Worm (Caenorhabditis elegans): ENCODE results near the gene srh-185.
A peak's percentile ranks its signal among the peaks of the same experiment; 100 is the strongest.

Gene srh-185

DNA sequence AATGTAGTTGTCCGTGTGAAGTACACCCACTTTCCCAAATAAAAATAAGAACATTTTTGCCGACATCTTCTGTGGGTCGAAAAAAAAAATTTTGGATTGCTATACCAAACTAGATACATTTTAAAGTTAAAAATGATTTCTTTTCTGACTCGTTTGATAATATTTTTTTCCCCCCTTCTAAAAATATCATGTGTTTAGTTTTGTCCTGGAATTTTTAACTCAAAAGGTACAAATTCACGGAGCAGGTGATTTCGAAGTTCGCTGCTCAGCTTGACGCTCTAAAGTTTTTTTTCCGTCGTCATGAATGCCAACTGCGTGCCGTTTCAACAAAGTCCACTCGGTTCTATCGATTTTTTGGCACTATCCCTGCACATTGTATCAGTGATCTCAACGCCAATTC, at the start of gene srh-185:
Gene srh-185, plus strand, starts transcription at position 301 of the 400 bp plus-strand sequence.
- no peak for TF ChIP-seq lin-40 (tag; optimal IDR thresholded peaks at IDR 0.05)
- TF ChIP-seq let-607 (tag; optimal IDR thresholded peaks at IDR 0.05): no peak
- TF ChIP-seq lag-1 (GFP tag; IDR thresholded peaks at IDR 0.05): no peak
- no peak for TF ChIP-seq nhr-120 (GFP tag; IDR thresholded peaks at IDR 0.05)

DNA sequence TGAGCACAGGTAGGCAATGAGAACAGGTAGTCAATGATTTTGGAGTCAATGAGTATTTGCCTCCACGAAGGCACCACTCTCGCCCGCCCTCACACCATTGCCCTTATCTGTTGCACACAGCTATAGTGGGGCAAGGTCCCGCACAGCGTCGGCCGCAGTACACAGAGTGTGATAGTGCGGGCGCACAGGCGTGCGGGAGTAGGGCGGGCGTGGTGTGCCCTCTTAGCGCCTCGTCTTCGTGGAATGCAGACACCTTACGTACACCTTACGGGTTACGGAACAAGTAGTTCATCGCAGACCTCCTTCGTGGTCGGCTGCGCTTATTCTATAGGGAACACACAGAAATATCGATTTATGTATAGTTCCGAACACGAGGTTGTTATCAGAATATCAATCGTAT, 48.1 kb upstream of the srh-185 start:
- no peak for TF ChIP-seq dox-1 (GFP tag; IDR thresholded peaks at IDR 0.05)
- TF ChIP-seq ceh-27 (GFP tag; optimal IDR thresholded peaks at IDR 0.05): no peak
- peak; percentile 67 for TF ChIP-seq zfh-2 (GFP tag; conservative IDR thresholded peaks at IDR 0.05)
- TF ChIP-seq ztf-26 (tag; optimal IDR thresholded peaks at IDR 0.05): no peak

DNA sequence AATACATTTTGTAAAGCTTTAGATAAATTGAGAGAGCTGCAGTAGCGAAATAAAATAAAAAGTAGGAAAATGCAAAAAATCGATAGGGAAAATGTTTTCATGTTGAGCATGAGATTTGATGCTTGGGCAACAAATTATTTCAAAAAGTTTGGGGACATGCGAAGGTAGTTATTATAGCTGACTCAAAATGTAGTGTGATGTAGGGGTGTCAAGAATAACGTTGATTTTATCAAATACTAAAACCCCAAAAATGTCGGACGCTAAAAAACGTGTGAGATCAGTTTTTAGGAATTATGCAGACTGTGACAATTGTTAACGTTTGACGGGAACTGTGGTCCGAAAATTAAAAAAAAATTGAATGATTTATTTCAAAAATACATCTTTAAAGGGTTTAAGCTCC, 44.7 kb upstream of the srh-185 start, which contains the start of gene irld-12:
Gene irld-12, minus strand, starts transcription at position 101 of the 400 bp plus-strand sequence.
- no peak for TF ChIP-seq Y53F4B.3 (GFP tag; IDR thresholded peaks at IDR 0.05)
- no peak for TF ChIP-seq ceh-27 (GFP tag; optimal IDR thresholded peaks at IDR 0.05)
- TF ChIP-seq K11D2.4 (GFP tag; IDR thresholded peaks at IDR 0.05): no peak
- no peak for TF ChIP-seq pbrm-1 (GFP tag; IDR thresholded peaks at IDR 0.05)
- TF ChIP-seq F57A8.1 (GFP tag; optimal IDR thresholded peaks at IDR 0.05): no peak
- TF ChIP-seq egrh-3 (GFP tag; IDR thresholded peaks at IDR 0.05): no peak
- no peak for TF ChIP-seq die-1 (tag; optimal IDR thresholded peaks at IDR 0.05)
- TF ChIP-seq lin-26 (GFP tag; IDR thresholded peaks at IDR 0.05): no peak
- no peak for TF ChIP-seq lir-1 (GFP tag; conservative IDR thresholded peaks at IDR 0.05)
- no peak for TF ChIP-seq F10E7.11 (tag; optimal IDR thresholded peaks at IDR 0.05)
- TF ChIP-seq ztf-3 (GFP tag; optimal IDR thresholded peaks at IDR 0.05): no peak
- no peak for TF ChIP-seq ztf-22 (GFP tag; optimal IDR thresholded peaks at IDR 0.05)
- TF ChIP-seq hlh-26 (GFP tag; conservative IDR thresholded peaks at IDR 0.05): no peak

DNA sequence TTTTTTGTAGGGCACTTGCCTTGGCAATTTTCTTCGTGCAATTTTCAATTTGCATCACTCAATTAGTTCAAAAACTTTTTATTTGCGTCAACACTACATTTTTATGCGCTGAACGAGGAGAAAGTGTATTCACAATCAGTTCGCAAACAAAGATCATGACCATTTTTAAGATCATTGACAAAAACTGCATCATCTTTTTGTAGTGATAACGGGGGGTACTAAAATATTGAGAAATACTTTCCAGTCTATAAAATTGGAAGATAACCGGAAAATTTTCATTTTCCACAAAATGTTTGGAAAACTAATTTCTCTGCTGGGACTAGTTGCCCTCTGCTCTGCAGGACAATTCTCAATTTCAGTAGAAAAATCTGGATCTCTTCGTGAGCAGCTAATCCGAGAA, 41.8 kb upstream of the srh-185 start, which contains the start of gene asp-8:
Gene asp-8, plus strand, starts transcription at position 276 of the 400 bp plus-strand sequence.
- peak; percentile 9 for TF ChIP-seq nhr-80 (tag; optimal IDR thresholded peaks at IDR 0.05)
- TF ChIP-seq ztf-25 (GFP tag; IDR thresholded peaks at IDR 0.05): no peak
- no peak for TF ChIP-seq ceh-27 (GFP tag; optimal IDR thresholded peaks at IDR 0.05)
- no peak for TF ChIP-seq cebp-2 (GFP tag; IDR thresholded peaks at IDR 0.05)
- TF ChIP-seq die-1 (tag; optimal IDR thresholded peaks at IDR 0.05): no peak

DNA sequence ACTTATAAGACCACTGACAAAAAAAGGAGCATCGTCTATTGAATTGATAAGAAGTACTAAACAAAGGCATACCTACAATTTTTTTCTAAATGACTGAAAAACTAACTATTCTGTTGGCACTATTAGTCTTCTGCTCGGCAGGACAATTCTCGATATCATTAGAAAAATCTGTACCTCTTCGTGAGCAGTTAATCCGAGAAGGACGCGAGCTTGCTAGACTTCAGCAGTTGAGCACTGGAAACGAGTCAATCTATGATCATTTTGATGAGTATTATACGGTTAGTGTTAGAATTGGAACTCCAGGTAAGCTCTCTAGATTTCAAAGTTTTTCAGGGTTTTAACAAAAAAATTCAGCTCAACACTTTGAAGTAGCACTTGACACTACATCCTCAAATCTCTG, 37.8 kb upstream of the srh-185 start, which contains the start of gene asp-7:
Gene asp-7, plus strand, starts transcription at position 81 of the 400 bp plus-strand sequence.
- TF ChIP-seq snpc-1.1 (tag; optimal IDR thresholded peaks at IDR 0.05; ENCODE audit: insufficient read depth) (no peak), aptf-3 (GFP tag; IDR thresholded peaks at IDR 0.05) (no peak), ztf-25 (GFP tag; IDR thresholded peaks at IDR 0.05) (no peak)

DNA sequence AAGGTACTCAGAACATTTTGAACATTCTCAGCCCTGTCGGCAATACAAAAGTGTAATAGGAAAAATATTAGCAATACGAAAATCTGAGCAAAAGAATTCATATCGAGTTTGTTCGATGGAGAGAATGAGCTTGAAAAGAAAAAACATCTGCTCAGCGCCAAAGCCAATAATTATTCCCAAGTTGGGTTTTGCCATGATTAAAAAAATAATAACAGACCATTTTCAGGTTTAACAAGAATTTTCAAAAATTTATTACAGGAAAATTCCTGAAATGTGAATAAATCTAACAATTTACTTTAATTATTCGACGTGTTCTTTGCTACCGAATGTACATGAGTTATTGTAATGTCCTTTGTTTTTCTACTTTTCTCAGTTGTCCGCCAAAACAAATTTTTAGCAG, 33.7 kb upstream of the srh-185 start, which contains the start of gene irld-38:
Gene irld-38, minus strand, starts transcription at position 101 of the 400 bp plus-strand sequence.
- no peak for TF ChIP-seq rcor-1 (GFP tag; IDR thresholded peaks at IDR 0.05)
- no peak for TF ChIP-seq atf-7 (tag; optimal IDR thresholded peaks at IDR 0.05)
- TF ChIP-seq mcd-1 (GFP tag; IDR thresholded peaks at IDR 0.05): no peak
- no peak for TF ChIP-seq madf-3 (GFP tag; IDR thresholded peaks at IDR 0.05)
- no peak for TF ChIP-seq pbrm-1 (GFP tag; IDR thresholded peaks at IDR 0.05)
- no peak for TF ChIP-seq F55B11.4 (tag; optimal IDR thresholded peaks at IDR 0.05; ENCODE audit: borderline replicate concordance, insufficient read depth)
- no peak for TF ChIP-seq bed-1 (GFP tag; IDR thresholded peaks at IDR 0.05)
- no peak for TF ChIP-seq let-607 (tag; optimal IDR thresholded peaks at IDR 0.05)
- TF ChIP-seq cebp-1 (GFP tag; IDR thresholded peaks at IDR 0.05): no peak
- TF ChIP-seq cebp-1 (tag; optimal IDR thresholded peaks at IDR 0.05): no peak
- no peak for TF ChIP-seq aptf-2 (GFP tag; conservative IDR thresholded peaks at IDR 0.05)

Measured in whole organism, young adult.